Fruit fly (Drosophila melanogaster): ENCODE data around the gene djl.

dm6 chr3R:7075712-7076183 is 15.2 kb downstream of the djl start:
- TF ChIP-seq CG8478 (optimal IDR thresholded peaks at IDR 0.05) (no peak), CTCF (optimal IDR thresholded peaks at IDR 0.05) (no peak)

All from S2 (cell line).